Fruit fly (Drosophila melanogaster) whole organism, embryonic: Measurements from ENCODE around the gene CG13833.
A peak's percentile ranks its signal among the peaks of the same experiment; 100 is the strongest.

Source experiments
- Atf6 ChIP-seq: fragments of 200-800 bp; sonication (Bioruptor generic); IDR thresholded peaks from 2 replicates; pipeline ENCODE4 v1.3.6; 2022; ENCODE audit warnings: missing biosample characterization, missing genetic modification characterization
- Awh ChIP-seq: fragments of 200-800 bp; sonication (Bioruptor generic); IDR thresholded peaks from 2 replicates; pipeline ENCODE4, ENCODE4 v1.3.6; 2022; ENCODE audit warnings: missing biosample characterization, missing genetic modification characterization
- CG12071 ChIP-seq: fragments of 200-800 bp; sonication (Bioruptor generic); optimal IDR thresholded peaks from 3 replicates; lab custom pipeline; 2018; ENCODE audit warnings: missing biosample characterization, mild to moderate bottlenecking, missing genetic modification characterization
- CG14441 ChIP-seq: fragments of 200-800 bp; sonication (Bioruptor generic); IDR thresholded peaks from 2 replicates; pipeline ENCODE4 v1.3.6; 2022; ENCODE audit warnings: missing biosample characterization, missing genetic modification characterization
- CG15514 ChIP-seq: fragments of 200-800 bp; sonication (Bioruptor generic); optimal IDR thresholded peaks from 3 replicates; lab custom pipeline; 2017; ENCODE audit warnings: missing biosample characterization, missing genetic modification characterization, mild to moderate bottlenecking, moderate library complexity, missing genetic modification reagents
- CG16863 ChIP-seq: fragments of 200-800 bp; sonication (Bioruptor generic); optimal IDR thresholded peaks from 3 replicates; lab custom pipeline; 2016; ENCODE audit warnings: missing biosample characterization, missing genetic modification characterization
- CG17328 ChIP-seq: fragments of 200-800 bp; sonication (Bioruptor generic); IDR thresholded peaks from 2 replicates; pipeline ENCODE4 v1.3.6; 2022; ENCODE audit warnings: missing biosample characterization, missing genetic modification characterization
- CG17912 ChIP-seq: fragments of 200-800 bp; sonication (Bioruptor generic); optimal IDR thresholded peaks from 2 replicates; lab custom pipeline; 2018; ENCODE audit warnings: missing biosample characterization, mild to moderate bottlenecking, missing genetic modification characterization
- CG2116 ChIP-seq: fragments of 200-800 bp; sonication (Bioruptor generic); optimal IDR thresholded peaks from 3 replicates; lab custom pipeline; 2018; ENCODE audit warnings: missing biosample characterization, mild to moderate bottlenecking, missing genetic modification characterization
- CG3065 ChIP-seq: fragments of 200-800 bp; sonication (Bioruptor generic); optimal IDR thresholded peaks from 2 replicates; lab custom pipeline; 2016; ENCODE audit warnings: missing biosample characterization, missing genetic modification characterization
- CG31441 ChIP-seq: fragments of 200-800 bp; sonication (Bioruptor generic); IDR thresholded peaks from 2 replicates; pipeline ENCODE4 v1.3.6; 2022; ENCODE audit warnings: missing biosample characterization, missing genetic modification characterization
- CG32532 ChIP-seq: fragments of 200-800 bp; sonication (Bioruptor generic); IDR thresholded peaks from 2 replicates; pipeline ENCODE4 v1.3.6; 2022; ENCODE audit warnings: missing biosample characterization, missing genetic modification characterization
- CG33213 ChIP-seq: fragments of 200-800 bp; sonication (Bioruptor generic); optimal IDR thresholded peaks from 3 replicates; lab custom pipeline; 2016; ENCODE audit warnings: missing biosample characterization, missing genetic modification characterization
- CG33557 ChIP-seq: fragments of 200-800 bp; sonication (Bioruptor generic); optimal IDR thresholded peaks from 2 replicates; lab custom pipeline; 2019; ENCODE audit warnings: missing biosample characterization, mild to moderate bottlenecking, missing genetic modification characterization, moderate library complexity
- CG34224 ChIP-seq: fragments of 200-800 bp; sonication (Bioruptor generic); IDR thresholded peaks from 3 replicates; pipeline ENCODE4 v1.3.6; 2022; ENCODE audit warnings: missing biosample characterization, missing genetic modification characterization; ENCODE audit not compliant: partially characterized antibody
- CG42726 ChIP-seq: fragments of 200-800 bp; sonication (Bioruptor generic); IDR thresholded peaks from 2 replicates; pipeline ENCODE4 v1.3.6; 2022; ENCODE audit warnings: missing biosample characterization, missing genetic modification characterization; ENCODE audit not compliant: partially characterized antibody
- CG4617 ChIP-seq: fragments of 200-800 bp; sonication (Bioruptor generic); optimal IDR thresholded peaks from 3 replicates; lab custom pipeline; 2016; ENCODE audit warnings: missing biosample characterization, missing genetic modification characterization, borderline replicate concordance
- CG4854 ChIP-seq: fragments of 200-800 bp; sonication (Bioruptor generic); optimal IDR thresholded peaks from 2 replicates; lab custom pipeline; 2016; ENCODE audit warnings: missing biosample characterization, missing genetic modification characterization, inconsistent platforms
- CG6683 ChIP-seq: fragments of 200-800 bp; sonication (Bioruptor generic); optimal IDR thresholded peaks from 2 replicates; lab custom pipeline; 2017; ENCODE audit warnings: missing biosample characterization, mild to moderate bottlenecking, missing genetic modification characterization, missing genetic modification reagents
- CG6813 ChIP-seq: fragments of 200-800 bp; sonication (Bioruptor generic); optimal IDR thresholded peaks from 2 replicates; lab custom pipeline; 2017; ENCODE audit warnings: missing biosample characterization, missing genetic modification characterization, mild to moderate bottlenecking, moderate library complexity, missing genetic modification reagents
- CG8478 ChIP-seq: fragments of >200 bp; optimal IDR thresholded peaks from 2 replicates; lab custom pipeline; 2018
- Drgx ChIP-seq: fragments of 200-800 bp; sonication (Bioruptor generic); IDR thresholded peaks from 2 replicates; pipeline ENCODE4 v1.3.6; 2022; ENCODE audit warnings: missing biosample characterization, missing genetic modification characterization
- Fer3 ChIP-seq: fragments of 200-800 bp; sonication (Bioruptor generic); optimal IDR thresholded peaks from 2 replicates; lab custom pipeline; 2018; ENCODE audit warnings: missing biosample characterization, mild to moderate bottlenecking, missing genetic modification characterization, moderate library complexity
- H2.0 ChIP-seq: fragments of 200-800 bp; sonication (Bioruptor generic); IDR thresholded peaks from 2 replicates; pipeline ENCODE4 v1.3.6; 2022; ENCODE audit warnings: missing biosample characterization, missing genetic modification characterization
- HLH3B ChIP-seq: fragments of 200-800 bp; sonication (Bioruptor generic); IDR thresholded peaks from 2 replicates; pipeline ENCODE4 v1.3.6; 2022; ENCODE audit warnings: missing biosample characterization, missing genetic modification characterization
- Hmr ChIP-seq: fragments of 200-800 bp; sonication (Bioruptor generic); optimal IDR thresholded peaks from 3 replicates; lab custom pipeline; 2017; ENCODE audit warnings: mild to moderate bottlenecking, missing biosample characterization, missing genetic modification reagents, missing genetic modification characterization
- Hr51 ChIP-seq, 2 experiments: fragments of 200-800 bp; sonication (Bioruptor generic); optimal IDR thresholded peaks; 2 replicates in 1 of 2; 3 replicates in 1 of 2; lab custom pipeline; 2016 to 2018; ENCODE audit warnings: missing biosample characterization in 2 of 2, missing genetic modification characterization in 2 of 2, mild to moderate bottlenecking in 1 of 2, moderate library complexity in 1 of 2
- Hr78 ChIP-seq, 2 experiments: fragments of 200-800 bp in 1 of 2; fragments of >200 bp in 1 of 2; sonication (Bioruptor generic) in 1 of 2; optimal IDR thresholded peaks; 2 replicates each; lab custom pipeline; 2017 to 2019; ENCODE audit warnings: missing biosample characterization in 2 of 2, missing genetic modification characterization in 2 of 2, mild to moderate bottlenecking in 1 of 2, moderate library complexity in 1 of 2
- Pdp1 ChIP-seq, 2 experiments: fragments of 200-800 bp; sonication (Bioruptor generic); optimal IDR thresholded peaks; 3 replicates each; lab custom pipeline; 2016; ENCODE audit warnings: missing biosample characterization in 2 of 2, missing genetic modification characterization in 2 of 2, mild to moderate bottlenecking in 1 of 2, moderate library complexity in 1 of 2
- Ravus ChIP-seq: fragments of 200-800 bp; sonication (Bioruptor generic); IDR thresholded peaks from 2 replicates; pipeline ENCODE4 v1.3.6; 2022; ENCODE audit warnings: missing biosample characterization, missing genetic modification characterization
- Rfx ChIP-seq: fragments of 200-800 bp; sonication (Bioruptor generic); IDR thresholded peaks from 2 replicates; pipeline ENCODE4 v1.3.6; 2022; ENCODE audit warnings: missing biosample characterization, missing genetic modification characterization
- Rx ChIP-seq: fragments of 200-800 bp; sonication (Bioruptor generic); IDR thresholded peaks from 2 replicates; pipeline ENCODE4 v1.3.6; 2022; ENCODE audit warnings: missing biosample characterization, missing genetic modification characterization
- Xrp1 ChIP-seq: fragments of 200-800 bp; sonication (Bioruptor generic); IDR thresholded peaks from 2 replicates; pipeline ENCODE4 v1.3.6; 2022; ENCODE audit warnings: missing biosample characterization, missing genetic modification characterization
- al ChIP-seq: fragments of 200-800 bp; sonication (Bioruptor generic); IDR thresholded peaks from 2 replicates; pipeline ENCODE4 v1.3.6; 2022; ENCODE audit warnings: missing biosample characterization, missing genetic modification characterization
- ato ChIP-seq: fragments of 200-800 bp; sonication (Bioruptor generic); IDR thresholded peaks from 2 replicates; pipeline ENCODE4 v1.3.6; 2022; ENCODE audit warnings: missing biosample characterization, missing genetic modification characterization; ENCODE audit not compliant: partially characterized antibody
- btn ChIP-seq: fragments of 200-800 bp; sonication (Bioruptor generic); optimal IDR thresholded peaks from 2 replicates; lab custom pipeline; 2016; ENCODE audit warnings: missing biosample characterization, missing genetic modification characterization
- chn ChIP-seq: fragments of 200-800 bp; sonication (Bioruptor generic); optimal IDR thresholded peaks from 2 replicates; lab custom pipeline; 2016; ENCODE audit warnings: missing biosample characterization, missing genetic modification characterization
- dmrt11E ChIP-seq: fragments of 200-800 bp; sonication (Bioruptor generic); optimal IDR thresholded peaks from 3 replicates; lab custom pipeline; 2018; ENCODE audit warnings: missing biosample characterization, mild to moderate bottlenecking, missing genetic modification characterization, moderate library complexity
- eve ChIP-seq, 2 experiments: fragments of >200 bp; optimal IDR thresholded peaks; 2 replicates each; lab custom pipeline; 2017; ENCODE audit warnings: missing biosample characterization in 2 of 2, missing genetic modification characterization in 2 of 2
- ftz-f1 ChIP-seq: fragments of 200-800 bp; sonication (Bioruptor generic); optimal IDR thresholded peaks from 2 replicates; lab custom pipeline; 2016; ENCODE audit warnings: missing biosample characterization, missing genetic modification characterization
- gt ChIP-seq: fragments of 200-800 bp; sonication (Bioruptor generic); IDR thresholded peaks from 2 replicates; pipeline ENCODE4 v1.3.6; 2022; ENCODE audit warnings: missing biosample characterization, missing genetic modification characterization
- klu ChIP-seq: fragments of 200-800 bp; sonication (Bioruptor generic); IDR thresholded peaks from 2 replicates; pipeline ENCODE4 v1.3.6; 2022; ENCODE audit warnings: missing biosample characterization, missing genetic modification characterization
- lab ChIP-seq: fragments of 200-800 bp; sonication (Bioruptor generic); optimal IDR thresholded peaks from 3 replicates; lab custom pipeline; 2017; ENCODE audit warnings: missing biosample characterization, missing genetic modification characterization, mild to moderate bottlenecking, moderate library complexity, missing genetic modification reagents
- maf-S ChIP-seq: fragments of 200-800 bp; sonication (Bioruptor generic); optimal IDR thresholded peaks from 2 replicates; lab custom pipeline; 2016; ENCODE audit warnings: missing biosample characterization, missing genetic modification characterization
- nau ChIP-seq: fragments of 200-800 bp; sonication (Bioruptor generic); optimal IDR thresholded peaks from 3 replicates; lab custom pipeline; 2017; ENCODE audit warnings: missing biosample characterization, mild to moderate bottlenecking, missing genetic modification characterization, missing genetic modification reagents
- oc ChIP-seq: fragments of 200-800 bp; sonication (Bioruptor generic); optimal IDR thresholded peaks from 2 replicates; lab custom pipeline; 2018; ENCODE audit warnings: missing biosample characterization, mild to moderate bottlenecking, missing genetic modification characterization, moderate library complexity
- peb ChIP-seq: fragments of 200-800 bp; sonication (Bioruptor generic); IDR thresholded peaks from 2 replicates; pipeline ENCODE4 v1.3.6; 2022; ENCODE audit warnings: missing biosample characterization, missing genetic modification characterization
- pnt ChIP-seq: fragments of 200-800 bp; sonication (Bioruptor generic); optimal IDR thresholded peaks from 3 replicates; lab custom pipeline; 2016; ENCODE audit warnings: missing biosample characterization, missing genetic modification characterization
- salm ChIP-seq: fragments of 200-800 bp; sonication (Bioruptor generic); optimal IDR thresholded peaks from 2 replicates; lab custom pipeline; 2018; ENCODE audit warnings: missing biosample characterization, mild to moderate bottlenecking, missing genetic modification characterization
- vvl ChIP-seq: fragments of 200-800 bp; sonication (Bioruptor generic); IDR thresholded peaks from 2 replicates; pipeline ENCODE4 v1.3.6; 2022; ENCODE audit warnings: missing biosample characterization, missing genetic modification characterization

Gene CG13833

DNA sequence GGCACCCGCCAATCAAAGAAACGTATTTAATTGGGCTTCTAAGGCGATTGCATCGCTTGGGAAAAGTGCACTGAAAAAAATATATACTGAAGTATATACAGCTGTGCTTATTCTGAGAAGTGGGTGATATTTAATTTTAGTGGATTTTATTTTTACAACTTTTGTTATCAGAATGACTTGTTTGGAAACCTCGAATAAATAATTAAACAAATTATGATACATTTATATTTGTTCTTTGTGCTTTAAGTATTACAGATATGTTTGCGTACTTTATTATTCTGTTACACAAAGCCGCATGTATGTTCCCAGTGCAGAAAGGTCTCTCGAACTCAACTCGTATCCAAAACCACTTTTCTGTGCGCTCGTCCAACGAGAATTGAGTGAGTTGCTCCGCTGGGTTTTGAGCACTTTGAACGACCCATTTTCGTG lies 13.3 kb upstream of the CG13833 start (continued):
- peak; percentile 21 for TF ChIP-seq pnt (GFP tag; lab: Kevin White, UChicago)
- TF ChIP-seq Awh (GFP tag; lab: Robert Waterston, UW) = peak; percentile 49; the same call in 1 of the 2 replicates
- peak; percentile 87 for TF ChIP-seq Drgx (GFP tag; lab: Robert Waterston, UW)
- peak; percentile 59; the same call in 1 of the 2 replicates for TF ChIP-seq Atf6 (GFP tag; lab: Robert Waterston, UW)
- TF ChIP-seq Fer3 (tag; lab: Kevin White, UChicago) = peak; percentile 69
- peak; percentile 75 for TF ChIP-seq lab
- TF ChIP-seq Xrp1 = peak; percentile 80
- TF ChIP-seq CG4854 = peak; percentile 33
- TF ChIP-seq maf-S (GFP tag; lab: Kevin White, UChicago) = peak; percentile 50
- no peak for TF ChIP-seq gt
- no peak for TF ChIP-seq CG33557 (GFP tag; lab: Kevin White, UChicago)
- TF ChIP-seq CG8478 (lab: Kevin White, UChicago) = no peak
- peak; percentile 60 for TF ChIP-seq CG32532 (GFP tag; lab: Robert Waterston, UW)
- TF ChIP-seq ato (GFP tag; lab: Robert Waterston, UW) = no peak
- TF ChIP-seq CG4617 (GFP tag; lab: Kevin White, UChicago) = peak; percentile 2
- no peak for TF ChIP-seq CG3065 (GFP tag; lab: Kevin White, UChicago)
- TF ChIP-seq CG15514 = peak; percentile 42
- TF ChIP-seq CG6683 = peak; percentile 43
- TF ChIP-seq CG42726 (GFP tag; lab: Robert Waterston, UW) = no peak
- peak; percentile 35; the same call in 1 of the 2 replicates for TF ChIP-seq klu (GFP tag; lab: Robert Waterston, UW)
- peak; percentile 61; the same call in 1 of the 2 replicates for TF ChIP-seq CG14441 (GFP tag; lab: Robert Waterston, UW)
- TF ChIP-seq ftz-f1 (GFP tag; lab: Kevin White, UChicago) = no peak
- TF ChIP-seq CG31441 (GFP tag; lab: Robert Waterston, UW) = peak; percentile 91
- TF ChIP-seq CG2116 (GFP tag; lab: Kevin White, UChicago) = peak; percentile 24
- peak; percentile 72 for TF ChIP-seq Rfx
- peak; percentile 79 for TF ChIP-seq vvl
- TF ChIP-seq CG17912 (GFP tag; lab: Kevin White, UChicago) = no peak
- TF ChIP-seq CG12071 (GFP tag; lab: Kevin White, UChicago) = peak; percentile 43
- peak; percentile 71 for TF ChIP-seq nau (GFP tag; lab: Kevin White, UChicago)
- TF ChIP-seq Hr78 (GFP tag; optimal IDR thresholded peaks at IDR 0.05; lab: Kevin White, UChicago) = peak in 1 of 2 experiments; percentile 78
- TF ChIP-seq CG17328 = peak; percentile 50; the same call in 1 of the 2 replicates
- TF ChIP-seq btn (GFP tag; lab: Kevin White, UChicago) = no peak
- no peak for TF ChIP-seq CG33213 (GFP tag; lab: Kevin White, UChicago)
- TF ChIP-seq oc (tag; lab: Kevin White, UChicago) = peak; percentile 66
- TF ChIP-seq Hr51 (GFP tag; optimal IDR thresholded peaks at IDR 0.05; lab: Kevin White, UChicago) = peak; percentile 25 to 87
- TF ChIP-seq CG34224 = no peak
- peak; percentile 55 for TF ChIP-seq al
- peak; percentile 61 for TF ChIP-seq peb
- TF ChIP-seq Hmr (GFP tag; lab: Kevin White, UChicago) = peak; percentile 71
- peak; percentile 52; the same call in 1 of the 2 replicates for TF ChIP-seq H2.0 (GFP tag; lab: Robert Waterston, UW)
- TF ChIP-seq chn (GFP tag; lab: Kevin White, UChicago) = peak; percentile 31
- TF ChIP-seq salm (tag; lab: Kevin White, UChicago) = peak; percentile 30
- peak; percentile 59; the same call in 1 of the 2 replicates for TF ChIP-seq HLH3B
- TF ChIP-seq CG16863 (GFP tag; lab: Kevin White, UChicago) = peak; percentile 40
- peak; percentile 3 for TF ChIP-seq dmrt11E (tag; lab: Kevin White, UChicago)
- no peak for TF ChIP-seq Rx (GFP tag; lab: Robert Waterston, UW)
- no peak; the same call in 1 of the 2 replicates for TF ChIP-seq Ravus (GFP tag; lab: Robert Waterston, UW)
- no peak for TF ChIP-seq eve (GFP tag; optimal IDR thresholded peaks at IDR 0.05; lab: Kevin White, UChicago)
- peak; percentile 62 for TF ChIP-seq CG6813 (GFP tag; lab: Kevin White, UChicago)
- peak; percentile 24 to 60 for TF ChIP-seq Pdp1 (GFP tag; optimal IDR thresholded peaks at IDR 0.05; lab: Kevin White, UChicago)
